Worm (Caenorhabditis elegans): ENCODE measurements around the gene W07E6.5.
"Not testable (repeated sequence)": the region's sequence is repeated elsewhere in the genome, so short reads cannot be mapped to it uniquely, and the experiment has no call there.

The W07E6.5 gene

ce11 chrII:473203-473602 is at the start of gene W07E6.5:
TSS of gene W07E6.5 (plus strand) at chrII:473503.
- TF ChIP-seq ceh-27 (GFP tag; optimal IDR thresholded peaks at IDR 0.05) (no peak), ztf-3 (GFP tag; optimal IDR thresholded peaks at IDR 0.05) (no peak), pbrm-1 (GFP tag; IDR thresholded peaks at IDR 0.05) (no peak), nhr-80 (tag; optimal IDR thresholded peaks at IDR 0.05) (no peak), bed-2 (GFP tag; IDR thresholded peaks at IDR 0.05) (no peak), atf-7 (tag; optimal IDR thresholded peaks at IDR 0.05) (no peak), snpc-1.1 (tag; optimal IDR thresholded peaks at IDR 0.05; ENCODE audit: insufficient read depth) (no peak), tbp1 (GFP tag; optimal IDR thresholded peaks at IDR 0.05) (no peak), egl-18 (GFP tag; IDR thresholded peaks at IDR 0.05) (no peak), F57A8.1 (GFP tag; optimal IDR thresholded peaks at IDR 0.05) (no peak), zfh-2 (GFP tag; conservative IDR thresholded peaks at IDR 0.05) (no peak)

ce11 chrII:437279-437678 is 36.0 kb upstream of the W07E6.5 start:
- peak; percentile 57; the same call in 1 of the 2 replicates for TF ChIP-seq madf-8 (GFP tag; conservative IDR thresholded peaks at IDR 0.05)
- no peak for TF ChIP-seq mxl-1 (tag; optimal IDR thresholded peaks at IDR 0.05)
- TF ChIP-seq xnd-1 (tag; optimal IDR thresholded peaks at IDR 0.05) = peak; percentile 58
- TF ChIP-seq Y53F4B.3 (GFP tag; IDR thresholded peaks at IDR 0.05) = no peak
- TF ChIP-seq egrh-3 (GFP tag; IDR thresholded peaks at IDR 0.05) = no peak
- TF ChIP-seq hsf-1 (GFP tag; IDR thresholded peaks at IDR 0.05) = peak; percentile 87
- TF ChIP-seq efl-1 (GFP tag; optimal IDR thresholded peaks at IDR 0.05) = peak; percentile 8

- TF ChIP-seq rcor-1 (GFP tag; IDR thresholded peaks at IDR 0.05); F55B11.4 (tag; optimal IDR thresholded peaks at IDR 0.05; ENCODE audit: borderline replicate concordance, insufficient read depth); F22D6.2 (tag; optimal IDR thresholded peaks at IDR 0.05): not testable (repeated sequence)
These were observed 32.2 kb upstream of the W07E6.5 start, which contains the start of gene C24H12.1 for ce11 chrII:441102-441501. TSS of gene C24H12.1 (plus strand) at chrII:441402.

- TF ChIP-seq F33H1.4 (GFP tag; IDR thresholded peaks at IDR 0.05) (peak; percentile 64), egrh-3 (GFP tag; IDR thresholded peaks at IDR 0.05) (peak; percentile 54; the same call in 1 of the 2 replicates)
These were observed 21.1 kb upstream of the W07E6.5 start for ce11 chrII:452159-452558.

- not testable (repeated sequence) for TF ChIP-seq chd-7 (tag; optimal IDR thresholded peaks at IDR 0.05); tlf-1 (GFP tag; optimal IDR thresholded peaks at IDR 0.05); Y53G8AR.9 (GFP tag; conservative IDR thresholded peaks at IDR 0.05)
These were observed 18.7 kb upstream of the W07E6.5 start, which contains the start of gene W10D9.1 for ce11 chrII:454646-455045. TSS of gene W10D9.1 (plus strand) at chrII:454946.

- TF ChIP-seq hmg-1.2 (GFP tag; IDR thresholded peaks at IDR 0.05) (no peak), lsl-1 (GFP tag; optimal IDR thresholded peaks at IDR 0.05) (peak; percentile 0)
These were observed 16.9 kb upstream of the W07E6.5 start for ce11 chrII:456371-456770.

ce11 chrII:457790-458189 is 15.5 kb upstream of the W07E6.5 start, which contains the start of gene gvd-1:
TSS of gene gvd-1 (minus strand) at chrII:457890.
- TF ChIP-seq tbp1 (GFP tag; optimal IDR thresholded peaks at IDR 0.05) (no peak), F37B4.10 (GFP tag; IDR thresholded peaks at IDR 0.05) (no peak), efl-1 (GFP tag; optimal IDR thresholded peaks at IDR 0.05) (no peak), dox-1 (GFP tag; IDR thresholded peaks at IDR 0.05) (no peak), K11D2.4 (GFP tag; IDR thresholded peaks at IDR 0.05) (no peak), C06A6.2 (GFP tag; conservative IDR thresholded peaks at IDR 0.05) (no peak), fkh-3 (tag; optimal IDR thresholded peaks at IDR 0.05) (no peak), attf-5 (GFP tag; optimal IDR thresholded peaks at IDR 0.05) (no peak)
